Fruit fly (Drosophila melanogaster) Kc167 (cell line): ENCODE data around the gene Rnb.

Experiments used
- Myc ChIP-seq: fragments of >200 bp; optimal IDR thresholded peaks from 2 replicates; lab custom pipeline; 2017; ENCODE audit warnings: missing external identifiers
- Sin3A ChIP-seq: fragments of >200 bp; optimal IDR thresholded peaks from 2 replicates; lab custom pipeline; 2018; ENCODE audit warnings: missing external identifiers
- h ChIP-seq: fragments of >200 bp; optimal IDR thresholded peaks from 3 replicates; lab custom pipeline; 2018; ENCODE audit warnings: missing external identifiers
- insv ChIP-seq: fragments of >200 bp; optimal IDR thresholded peaks from 3 replicates; lab custom pipeline; 2018; ENCODE audit warnings: missing external identifiers
- psq ChIP-seq: fragments of >200 bp; optimal IDR thresholded peaks from 2 replicates; lab custom pipeline; 2017; ENCODE audit warnings: missing external identifiers
- ttk ChIP-seq: sonication (Bioruptor generic); optimal IDR thresholded peaks from 2 replicates; lab custom pipeline; 2017; ENCODE audit warnings: missing external identifiers

dm6 chr3R:29830925-29831324 is 31.8 kb upstream of the Rnb start:
- no peak for TF ChIP-seq h (lab: Kevin White, UChicago)
- TF ChIP-seq Myc (lab: Kevin White, UChicago) = no peak
- no peak for TF ChIP-seq insv (lab: Kevin White, UChicago)
- TF ChIP-seq psq (lab: Kevin White, UChicago) = no peak
- no peak for TF ChIP-seq ttk (lab: Kevin White, UChicago)
- no peak for TF ChIP-seq Sin3A (lab: Kevin White, UChicago)
